Worm (Caenorhabditis elegans) whole organism, late embryonic: ENCODE results near the gene ppt-1.

ENCODE experiments used
- F13H6.1 ChIP-seq: sonication (generic microtip); optimal IDR thresholded peaks from 2 replicates; lab custom pipeline; 2016; ENCODE audit warnings: missing genetic modification characterization, missing compliant biosample characterization
- K02D7.2 ChIP-seq: sonication (generic microtip); optimal IDR thresholded peaks from 2 replicates; lab custom pipeline; 2017; ENCODE audit warnings: mild to moderate bottlenecking, missing genetic modification characterization, missing compliant biosample characterization
- K09A11.1 ChIP-seq: sonication (generic microtip); optimal IDR thresholded peaks from 2 replicates; lab custom pipeline; 2017; ENCODE audit warnings: antibody characterized with exemption, mild to moderate bottlenecking, missing genetic modification characterization, missing compliant biosample characterization; ENCODE audit not compliant: insufficient read depth
- ahr-1 ChIP-seq: sonication (generic microtip); optimal IDR thresholded peaks from 2 replicates; lab custom pipeline; 2016; ENCODE audit warnings: missing genetic modification characterization, missing compliant biosample characterization
- ama-1 ChIP-seq: fragments of 150-350 bp; optimal IDR thresholded peaks from 2 replicates; lab custom pipeline; 2014
- dve-1 ChIP-seq: sonication (generic microtip); optimal IDR thresholded peaks from 2 replicates; lab custom pipeline; 2017; ENCODE audit warnings: antibody characterized with exemption, mild to moderate bottlenecking, missing genetic modification characterization, missing compliant biosample characterization
- eyg-1 ChIP-seq: sonication (generic microtip); optimal IDR thresholded peaks from 2 replicates; lab custom pipeline; 2016; ENCODE audit warnings: missing genotype, missing genetic modification characterization, missing compliant biosample characterization
- gmeb-2 ChIP-seq: sonication (generic microtip); optimal IDR thresholded peaks from 2 replicates; lab custom pipeline; 2016; ENCODE audit warnings: missing genetic modification characterization, inconsistent platforms, missing compliant biosample characterization
- hlh-6 ChIP-seq: sonication (generic microtip); optimal IDR thresholded peaks from 2 replicates; lab custom pipeline; 2016; ENCODE audit warnings: missing genotype, missing genetic modification characterization, missing compliant biosample characterization
- lim-6 ChIP-seq: sonication (generic microtip); optimal IDR thresholded peaks from 2 replicates; lab custom pipeline; 2016; ENCODE audit warnings: missing genetic modification characterization, missing compliant biosample characterization
- nhr-11 ChIP-seq: fragments of 150-350 bp; optimal IDR thresholded peaks from 2 replicates; lab custom pipeline; 2014; ENCODE audit warnings: missing biosample characterization, missing genetic modification characterization
- odd-2 ChIP-seq: sonication (generic microtip); optimal IDR thresholded peaks from 2 replicates; lab custom pipeline; 2017; ENCODE audit warnings: antibody characterized with exemption, mild to moderate bottlenecking, missing genetic modification characterization, missing compliant biosample characterization
- rnt-1 ChIP-seq: sonication (generic microtip); optimal IDR thresholded peaks from 2 replicates; lab custom pipeline; 2016; ENCODE audit warnings: missing genetic modification characterization, missing compliant biosample characterization
- unc-86 ChIP-seq: sonication (generic microtip); optimal IDR thresholded peaks from 2 replicates; lab custom pipeline; 2016; ENCODE audit warnings: missing genetic modification characterization, missing compliant biosample characterization

- TF ChIP-seq unc-86 (tag; lab: Kevin White, UChicago) (no peak), odd-2 (tag; lab: Kevin White, UChicago) (no peak), F13H6.1 (tag; lab: Kevin White, UChicago) (no peak), gmeb-2 (tag; lab: Kevin White, UChicago) (no peak), hlh-6 (tag; lab: Kevin White, UChicago) (no peak), ama-1 (lab: Kevin White, UChicago) (no peak), lim-6 (no peak), K09A11.1 (tag; lab: Kevin White, UChicago) (no peak), rnt-1 (no peak), eyg-1 (tag; lab: Kevin White, UChicago) (no peak), dve-1 (tag; lab: Kevin White, UChicago) (no peak), nhr-11 (tag; lab: Kevin White, UChicago) (no peak), ahr-1 (tag; lab: Kevin White, UChicago) (no peak), K02D7.2 (no peak)
Observed at ce11 chrV:6621894-6622293, 4.2 kb downstream of the ppt-1 start, which contains the start of gene nhr-37.
